Worm (Caenorhabditis elegans): ENCODE data around the gene C07A9.13.
A peak's percentile ranks its signal among the peaks of the same experiment; 100 is the strongest.
"Not testable (repeated sequence)": the region's sequence is repeated elsewhere in the genome, so short reads cannot be mapped to it uniquely, and the experiment has no call there.

The C07A9.13 gene

ce11 chrIII:9695379-9695778 lies 14.3 kb upstream of the C07A9.13 start:
- TF ChIP-seq scrt-1 (GFP tag; IDR thresholded peaks at IDR 0.05): no peak
- no peak for TF ChIP-seq tra-4 (tag; optimal IDR thresholded peaks at IDR 0.05)
- TF ChIP-seq flt-1 (GFP tag; IDR thresholded peaks at IDR 0.05): no peak
- no peak for TF ChIP-seq aly-1 (tag; optimal IDR thresholded peaks at IDR 0.05)
- TF ChIP-seq F13C5.2 (tag; optimal IDR thresholded peaks at IDR 0.05): peak; percentile 10

DNA sequence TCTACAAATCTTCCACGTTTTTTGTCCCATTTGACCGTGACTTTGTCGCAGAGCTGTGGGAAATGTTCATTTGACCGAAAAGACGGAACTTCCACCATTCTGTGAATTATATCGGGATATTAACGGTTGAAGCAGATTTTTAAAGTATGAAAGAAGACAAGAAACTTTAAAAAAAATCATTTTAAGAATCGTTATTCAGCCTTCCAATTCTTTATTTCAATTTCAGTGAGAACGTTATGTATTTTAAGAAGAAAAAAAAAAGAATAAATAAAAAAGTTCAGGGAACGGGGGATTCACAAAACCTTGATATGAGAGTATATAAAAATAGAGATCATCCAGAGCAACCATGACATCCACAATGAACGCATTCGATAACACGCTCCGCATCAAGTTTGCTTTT lies 13.4 kb upstream of the C07A9.13 start, which contains the start of gene set-3:
TSS of gene set-3 (minus strand) at position 101 of the 400 bp plus-strand sequence.
- TF ChIP-seq ceh-13 (GFP tag; optimal IDR thresholded peaks at IDR 0.05): no peak
- TF ChIP-seq aly-1 (tag; optimal IDR thresholded peaks at IDR 0.05): no peak
- TF ChIP-seq scrt-1 (GFP tag; IDR thresholded peaks at IDR 0.05): no peak
- TF ChIP-seq pes-1 (GFP tag; IDR thresholded peaks at IDR 0.05): no peak
- no peak for TF ChIP-seq hmg-4 (GFP tag; optimal IDR thresholded peaks at IDR 0.05)
- TF ChIP-seq sea-1 (GFP tag; conservative IDR thresholded peaks at IDR 0.05): no peak
- TF ChIP-seq tbx-11 (GFP tag; IDR thresholded peaks at IDR 0.05): no peak
- no peak for TF ChIP-seq flt-1 (GFP tag; IDR thresholded peaks at IDR 0.05)
- no peak for TF ChIP-seq ama-1 (optimal IDR thresholded peaks at IDR 0.05)

DNA sequence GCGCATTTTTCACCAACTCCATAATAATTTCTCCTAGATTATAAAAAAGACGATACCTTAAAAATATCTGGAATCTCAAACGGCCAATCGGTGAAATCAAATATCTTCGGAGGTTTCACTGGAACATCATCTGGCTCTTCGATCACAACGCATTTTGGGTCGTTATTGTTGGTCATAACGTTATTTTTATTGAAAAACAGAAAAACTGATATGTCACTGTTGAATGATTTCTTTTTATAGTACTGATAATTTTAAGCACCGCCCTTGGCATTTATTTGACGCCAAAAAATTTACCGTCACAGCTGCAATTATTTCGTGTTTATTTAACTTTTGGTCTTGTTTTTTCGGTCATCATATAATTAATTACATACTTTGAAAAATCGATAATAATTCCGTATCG lies 8.9 kb upstream of the C07A9.13 start, which contains the start of gene best-5:
TSS of gene best-5 (minus strand) at position 210 of the 400 bp plus-strand sequence.
- TF ChIP-seq hmg-4 (GFP tag; optimal IDR thresholded peaks at IDR 0.05): no peak

- TF ChIP-seq hmg-4 (GFP tag; optimal IDR thresholded peaks at IDR 0.05) (no peak), tbx-11 (GFP tag; IDR thresholded peaks at IDR 0.05) (no peak), flt-1 (GFP tag; IDR thresholded peaks at IDR 0.05) (no peak), aly-1 (tag; optimal IDR thresholded peaks at IDR 0.05) (no peak), ceh-13 (GFP tag; optimal IDR thresholded peaks at IDR 0.05) (no peak), ama-1 (optimal IDR thresholded peaks at IDR 0.05) (no peak), scrt-1 (GFP tag; IDR thresholded peaks at IDR 0.05) (no peak), pes-1 (GFP tag; IDR thresholded peaks at IDR 0.05) (no peak), F13C5.2 (tag; optimal IDR thresholded peaks at IDR 0.05) (no peak), tbx-37 (GFP tag; conservative IDR thresholded peaks at IDR 0.05) (no peak), hmbx-1 (tag; optimal IDR thresholded peaks at IDR 0.05) (no peak), ceh-36 (tag; optimal IDR thresholded peaks at IDR 0.05) (no peak), tra-4 (tag; optimal IDR thresholded peaks at IDR 0.05) (no peak), hnd-1 (tag; optimal IDR thresholded peaks at IDR 0.05) (no peak), B0310.2 (tag; optimal IDR thresholded peaks at IDR 0.05) (no peak)
Measured at ce11 chrIII:9689377-9689776, 8.3 kb upstream of the C07A9.13 start.

DNA sequence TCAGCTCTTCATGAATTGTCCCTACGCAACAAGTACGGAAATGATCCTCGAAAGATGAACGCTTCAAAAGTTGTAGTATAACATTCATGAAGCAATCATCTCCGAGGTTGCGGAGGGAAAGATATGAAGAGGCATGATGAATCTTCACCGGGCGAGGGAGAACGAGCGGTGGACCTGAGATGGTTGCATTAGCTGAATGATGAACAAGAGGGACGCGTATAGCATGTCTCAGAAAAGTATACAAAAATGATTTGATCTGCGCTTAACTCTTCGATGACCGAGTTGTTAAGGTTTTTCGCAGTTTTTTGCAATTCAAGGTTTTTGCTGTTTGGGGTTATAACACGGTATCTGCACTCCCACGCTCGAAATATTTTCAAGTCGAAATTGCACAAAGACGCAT lies 4.9 kb upstream of the C07A9.13 start, which contains the start of gene C07A9.10:
TSS of gene C07A9.10 (minus strand) at position 101 of the 400 bp plus-strand sequence.
- TF ChIP-seq hnd-1 (tag; optimal IDR thresholded peaks at IDR 0.05) (no peak), scrt-1 (GFP tag; IDR thresholded peaks at IDR 0.05) (no peak), ceh-13 (GFP tag; optimal IDR thresholded peaks at IDR 0.05) (no peak), tra-4 (tag; optimal IDR thresholded peaks at IDR 0.05) (no peak), ama-1 (optimal IDR thresholded peaks at IDR 0.05) (no peak), hmg-4 (GFP tag; optimal IDR thresholded peaks at IDR 0.05) (no peak), flt-1 (GFP tag; IDR thresholded peaks at IDR 0.05) (no peak), ceh-36 (tag; optimal IDR thresholded peaks at IDR 0.05) (no peak), ets-7 (tag; optimal IDR thresholded peaks at IDR 0.05) (no peak), B0310.2 (tag; optimal IDR thresholded peaks at IDR 0.05) (no peak), hmbx-1 (tag; optimal IDR thresholded peaks at IDR 0.05) (no peak), tbx-11 (GFP tag; IDR thresholded peaks at IDR 0.05) (no peak), tbx-37 (GFP tag; conservative IDR thresholded peaks at IDR 0.05) (no peak), sea-1 (GFP tag; conservative IDR thresholded peaks at IDR 0.05) (no peak), aly-1 (tag; optimal IDR thresholded peaks at IDR 0.05) (no peak)

ce11 chrIII:9682729-9683128 lies 1.6 kb upstream of the C07A9.13 start, which contains the start of gene C07A9.5:
C07A9.5 (minus strand) TSS chrIII:9682829.
- TF ChIP-seq aly-1 (tag; optimal IDR thresholded peaks at IDR 0.05); ceh-36 (tag; optimal IDR thresholded peaks at IDR 0.05); ama-1 (optimal IDR thresholded peaks at IDR 0.05): not testable (repeated sequence)

DNA sequence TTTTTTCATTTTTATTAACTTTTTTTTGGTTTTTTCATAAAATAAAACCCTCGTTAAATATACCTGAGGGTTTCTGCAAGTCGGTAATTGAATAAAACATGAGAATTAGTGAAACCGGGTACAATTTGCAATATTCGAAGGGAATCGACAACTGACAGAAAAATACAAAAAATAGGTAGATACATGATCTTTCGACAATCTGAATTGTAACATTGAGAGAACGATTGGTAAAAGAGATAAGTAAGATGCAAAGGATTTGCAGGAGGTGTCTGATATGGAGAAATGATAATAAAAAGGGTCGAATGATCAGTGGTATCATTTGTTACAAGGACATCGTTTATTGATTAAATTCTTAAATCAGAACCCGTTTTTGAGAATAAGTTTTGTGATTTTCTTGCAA lies 2.3 kb downstream of the C07A9.13 start, which contains the start of gene ugt-60:
TSS of gene ugt-60 (minus strand) at position 233 of the 400 bp plus-strand sequence.
- TF ChIP-seq ceh-13 (GFP tag; optimal IDR thresholded peaks at IDR 0.05): no peak
- TF ChIP-seq ceh-36 (tag; optimal IDR thresholded peaks at IDR 0.05): no peak
- TF ChIP-seq ets-7 (tag; optimal IDR thresholded peaks at IDR 0.05): no peak
- no peak for TF ChIP-seq tbx-37 (GFP tag; conservative IDR thresholded peaks at IDR 0.05)
- TF ChIP-seq pes-1 (GFP tag; IDR thresholded peaks at IDR 0.05): no peak
- no peak for TF ChIP-seq hmbx-1 (tag; optimal IDR thresholded peaks at IDR 0.05)
- TF ChIP-seq hnd-1 (tag; optimal IDR thresholded peaks at IDR 0.05): no peak
- TF ChIP-seq scrt-1 (GFP tag; IDR thresholded peaks at IDR 0.05): no peak
- no peak for TF ChIP-seq B0310.2 (tag; optimal IDR thresholded peaks at IDR 0.05)
- no peak for TF ChIP-seq ama-1 (optimal IDR thresholded peaks at IDR 0.05)

DNA sequence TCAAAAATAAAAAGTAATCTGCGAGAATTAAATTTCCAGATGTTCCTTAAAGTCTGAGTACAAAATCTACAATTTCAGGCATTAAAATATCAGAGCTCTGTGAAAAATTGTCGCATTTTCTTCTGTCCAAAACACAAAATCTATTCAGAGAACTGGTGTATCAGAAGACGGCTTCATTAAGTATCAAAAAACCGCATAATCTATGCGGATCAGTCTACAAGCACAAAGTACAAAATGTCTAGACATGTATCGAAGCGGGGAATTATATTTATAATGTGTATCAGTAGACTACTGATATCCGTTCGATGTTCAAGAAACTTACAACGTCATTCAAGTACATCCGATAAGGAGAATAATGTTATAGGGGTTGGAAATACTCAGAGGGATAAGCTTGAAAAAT lies 11.6 kb downstream of the C07A9.13 start:
- no peak for TF ChIP-seq F13C5.2 (tag; optimal IDR thresholded peaks at IDR 0.05)
- TF ChIP-seq tbx-11 (GFP tag; IDR thresholded peaks at IDR 0.05): no peak
- TF ChIP-seq scrt-1 (GFP tag; IDR thresholded peaks at IDR 0.05): no peak
- no peak for TF ChIP-seq hmbx-1 (tag; optimal IDR thresholded peaks at IDR 0.05)
- TF ChIP-seq pes-1 (GFP tag; IDR thresholded peaks at IDR 0.05): no peak
- TF ChIP-seq ama-1 (optimal IDR thresholded peaks at IDR 0.05): no peak
- TF ChIP-seq sea-1 (GFP tag; conservative IDR thresholded peaks at IDR 0.05): no peak
- no peak for TF ChIP-seq ceh-13 (GFP tag; optimal IDR thresholded peaks at IDR 0.05)
- no peak for TF ChIP-seq flt-1 (GFP tag; IDR thresholded peaks at IDR 0.05)
- TF ChIP-seq hmg-4 (GFP tag; optimal IDR thresholded peaks at IDR 0.05): no peak
- TF ChIP-seq ets-7 (tag; optimal IDR thresholded peaks at IDR 0.05): no peak
- no peak for TF ChIP-seq tra-4 (tag; optimal IDR thresholded peaks at IDR 0.05)
- TF ChIP-seq tbx-37 (GFP tag; conservative IDR thresholded peaks at IDR 0.05): no peak
- no peak for TF ChIP-seq ceh-36 (tag; optimal IDR thresholded peaks at IDR 0.05)
- TF ChIP-seq hnd-1 (tag; optimal IDR thresholded peaks at IDR 0.05): no peak
